Fruit fly (Drosophila melanogaster) whole organism, embryonic: ENCODE data around the gene CG13658.
A peak's percentile ranks its signal among the peaks of the same experiment; 100 is the strongest.

Experiments used
- Adf1 ChIP-seq: fragments of 200-800 bp; sonication (Bioruptor generic); IDR thresholded peaks from 2 replicates; pipeline ENCODE4 v1.3.6; 2022; ENCODE audit warnings: missing biosample characterization, missing genetic modification characterization
- B-H1 ChIP-seq: fragments of 200-800 bp; sonication (Bioruptor generic); IDR thresholded peaks from 3 replicates; pipeline ENCODE4 v1.3.6; 2022; ENCODE audit warnings: missing biosample characterization, missing genetic modification characterization
- Blimp-1 ChIP-seq: fragments of 200-800 bp; sonication (Bioruptor generic); optimal IDR thresholded peaks from 3 replicates; lab custom pipeline; 2018; ENCODE audit warnings: missing biosample characterization, missing genetic modification characterization, mild to moderate bottlenecking, moderate library complexity, missing genetic modification reagents
- CG11504 ChIP-seq: fragments of 200-800 bp; sonication (Bioruptor generic); optimal IDR thresholded peaks from 3 replicates; lab custom pipeline; 2019; ENCODE audit warnings: missing biosample characterization, mild to moderate bottlenecking, missing genetic modification characterization, moderate library complexity
- CG12236 ChIP-seq: fragments of 200-800 bp; sonication (Bioruptor generic); optimal IDR thresholded peaks from 2 replicates; lab custom pipeline; 2016; ENCODE audit warnings: missing biosample characterization, missing genetic modification characterization
- CG12769 ChIP-seq: fragments of 200-800 bp; sonication (Bioruptor generic); optimal IDR thresholded peaks from 2 replicates; lab custom pipeline; 2019; ENCODE audit warnings: missing biosample characterization, mild to moderate bottlenecking, missing genetic modification characterization, moderate library complexity
- CG13287 ChIP-seq: fragments of 200-800 bp; sonication (Bioruptor generic); IDR thresholded peaks from 2 replicates; pipeline ENCODE4 v1.3.6; 2022; ENCODE audit warnings: missing biosample characterization, missing genetic modification characterization; ENCODE audit not compliant: partially characterized antibody
- CG15269 ChIP-seq: fragments of 200-800 bp; sonication (Bioruptor generic); optimal IDR thresholded peaks from 2 replicates; lab custom pipeline; 2018; ENCODE audit warnings: missing biosample characterization, mild to moderate bottlenecking, missing genetic modification characterization, moderate library complexity
- CG17359 ChIP-seq: fragments of 200-800 bp; sonication (Bioruptor generic); optimal IDR thresholded peaks from 3 replicates; lab custom pipeline; 2018; ENCODE audit warnings: missing biosample characterization, mild to moderate bottlenecking, missing genetic modification characterization, moderate library complexity
- CG2120 ChIP-seq: fragments of 200-800 bp; sonication (Bioruptor generic); optimal IDR thresholded peaks from 3 replicates; lab custom pipeline; 2016; ENCODE audit warnings: missing biosample characterization, missing genetic modification characterization
- CG2199 ChIP-seq: fragments of 200-800 bp; sonication (Bioruptor generic); IDR thresholded peaks from 3 replicates; pipeline ENCODE4 v1.3.6; 2022; ENCODE audit warnings: missing biosample characterization, missing genetic modification characterization
- CG3163 ChIP-seq: fragments of 200-800 bp; sonication (Bioruptor generic); optimal IDR thresholded peaks from 3 replicates; lab custom pipeline; 2016; ENCODE audit warnings: missing biosample characterization, missing genetic modification characterization
- CG3847 ChIP-seq: fragments of 200-800 bp; sonication (Bioruptor generic); IDR thresholded peaks from 2 replicates; pipeline ENCODE4 v1.3.6; 2022; ENCODE audit warnings: missing biosample characterization, missing genetic modification characterization
- CG3995 ChIP-seq: fragments of 200-800 bp; sonication (Bioruptor generic); optimal IDR thresholded peaks from 3 replicates; lab custom pipeline; 2016; ENCODE audit warnings: missing biosample characterization, missing genetic modification characterization
- CG4730 ChIP-seq: fragments of 200-800 bp; sonication (Bioruptor generic); IDR thresholded peaks from 2 replicates; pipeline ENCODE4 v1.3.6; 2022; ENCODE audit warnings: missing biosample characterization, missing genetic modification characterization
- CG4854 ChIP-seq: fragments of 200-800 bp; sonication (Bioruptor generic); optimal IDR thresholded peaks from 2 replicates; lab custom pipeline; 2016; ENCODE audit warnings: missing biosample characterization, missing genetic modification characterization, inconsistent platforms
- CG6765 ChIP-seq: fragments of 200-800 bp; sonication (Bioruptor generic); optimal IDR thresholded peaks from 3 replicates; lab custom pipeline; 2017; ENCODE audit warnings: missing biosample characterization, mild to moderate bottlenecking, missing genetic modification characterization
- CG7963 ChIP-seq: fragments of 200-800 bp; sonication (Bioruptor generic); IDR thresholded peaks from 3 replicates; pipeline ENCODE4 v1.3.6; 2022; ENCODE audit warnings: missing biosample characterization, missing genetic modification characterization; ENCODE audit not compliant: partially characterized antibody
- CG8359 ChIP-seq: fragments of 200-800 bp; sonication (Bioruptor generic); optimal IDR thresholded peaks from 2 replicates; lab custom pipeline; 2017; ENCODE audit warnings: missing biosample characterization, mild to moderate bottlenecking, missing genetic modification characterization, borderline replicate concordance
- Fer2 ChIP-seq: fragments of 200-800 bp; sonication (Bioruptor generic); optimal IDR thresholded peaks from 2 replicates; lab custom pipeline; 2018; ENCODE audit warnings: missing biosample characterization, mild to moderate bottlenecking, missing genetic modification characterization, moderate library complexity
- GATAe ChIP-seq: fragments of 200-800 bp; sonication (Bioruptor generic); conservative IDR thresholded peaks from 2 replicates; pipeline ENCODE4 v1.3.6; 2022; ENCODE audit warnings: missing biosample characterization, missing genetic modification characterization
- H2.0 ChIP-seq: fragments of 200-800 bp; sonication (Bioruptor generic); IDR thresholded peaks from 2 replicates; pipeline ENCODE4 v1.3.6; 2022; ENCODE audit warnings: missing biosample characterization, missing genetic modification characterization
- Jarid2 ChIP-seq: fragments of 200-800 bp; sonication (Bioruptor generic); optimal IDR thresholded peaks from 3 replicates; lab custom pipeline; 2017; ENCODE audit warnings: mild to moderate bottlenecking, missing biosample characterization, missing genetic modification reagents, missing genetic modification characterization
- Max ChIP-seq: fragments of 200-800 bp; sonication (Bioruptor generic); optimal IDR thresholded peaks from 2 replicates; lab custom pipeline; 2016; ENCODE audit warnings: missing biosample characterization, mild to moderate bottlenecking, missing genetic modification characterization
- Med ChIP-seq: fragments of 200-800 bp; sonication (Bioruptor generic); peaks from one replicate; lab custom pipeline; 2016; ENCODE audit warnings: missing biosample characterization, missing genetic modification characterization, mild to moderate bottlenecking, inconsistent platforms, moderate library complexity
- Oaz ChIP-seq: fragments of 200-800 bp; sonication (Bioruptor generic); IDR thresholded peaks from 2 replicates; pipeline ENCODE4 v1.3.6; 2022; ENCODE audit warnings: missing biosample characterization, missing genetic modification characterization
- ara ChIP-seq: fragments of 200-800 bp; sonication (Bioruptor generic); IDR thresholded peaks from 2 replicates; pipeline ENCODE4 v1.3.6; 2022; ENCODE audit warnings: missing biosample characterization, missing genetic modification characterization
- caup ChIP-seq: fragments of 200-800 bp; sonication (Bioruptor generic); optimal IDR thresholded peaks from 3 replicates; lab custom pipeline; 2017; ENCODE audit warnings: missing biosample characterization, mild to moderate bottlenecking, missing genetic modification characterization, moderate library complexity; ENCODE audit not compliant: severe bottlenecking
- cg ChIP-seq: fragments of 200-800 bp; sonication (Bioruptor generic); optimal IDR thresholded peaks from 3 replicates; lab custom pipeline; 2019; ENCODE audit warnings: missing biosample characterization, mild to moderate bottlenecking, missing genetic modification characterization, moderate library complexity
- crol ChIP-seq: fragments of 200-800 bp; sonication (Bioruptor generic); IDR thresholded peaks from 2 replicates; pipeline ENCODE4 v1.3.6; 2022; ENCODE audit warnings: missing biosample characterization, missing genetic modification characterization
- dimm ChIP-seq: fragments of 200-800 bp; sonication (Bioruptor generic); IDR thresholded peaks from 2 replicates; pipeline ENCODE4 v1.3.6; 2022; ENCODE audit warnings: missing biosample characterization, missing genetic modification characterization
- exex ChIP-seq: fragments of 200-800 bp; sonication (Bioruptor generic); optimal IDR thresholded peaks from 4 replicates; lab custom pipeline; 2018; ENCODE audit warnings: missing biosample characterization, mild to moderate bottlenecking, missing genetic modification characterization, moderate library complexity
- fd64A ChIP-seq: fragments of 200-800 bp; sonication (Bioruptor generic); optimal IDR thresholded peaks from 3 replicates; lab custom pipeline; 2018; ENCODE audit warnings: missing biosample characterization, mild to moderate bottlenecking, missing genetic modification characterization
- ftz-f1 ChIP-seq: fragments of 200-800 bp; sonication (Bioruptor generic); optimal IDR thresholded peaks from 2 replicates; lab custom pipeline; 2016; ENCODE audit warnings: missing biosample characterization, missing genetic modification characterization
- gro ChIP-seq: fragments of 200-800 bp; sonication (Bioruptor generic); optimal IDR thresholded peaks from 2 replicates; lab custom pipeline; 2016; ENCODE audit warnings: missing biosample characterization, missing genetic modification characterization
- hkb ChIP-seq, 2 experiments: fragments of 200-800 bp in 1 of 2; fragments of >200 bp in 1 of 2; sonication (Bioruptor generic) in 1 of 2; IDR thresholded peaks in 1 of 2; optimal IDR thresholded peaks in 1 of 2; 2 replicates each; pipeline versions ENCODE4 v1.3.6 to Lab custom; 2017 to 2022; ENCODE audit warnings: missing biosample characterization in 1 of 2, missing genetic modification characterization in 1 of 2
- jigr1 ChIP-seq: fragments of 200-800 bp; sonication (Bioruptor generic); IDR thresholded peaks from 3 replicates; pipeline ENCODE4 v1.3.6; 2022; ENCODE audit warnings: missing biosample characterization, missing genetic modification characterization
- lab ChIP-seq: fragments of 200-800 bp; sonication (Bioruptor generic); optimal IDR thresholded peaks from 3 replicates; lab custom pipeline; 2017; ENCODE audit warnings: missing biosample characterization, missing genetic modification characterization, mild to moderate bottlenecking, moderate library complexity, missing genetic modification reagents
- mirr ChIP-seq: fragments of 200-800 bp; sonication (Bioruptor generic); optimal IDR thresholded peaks from 3 replicates; lab custom pipeline; 2018; ENCODE audit warnings: missing biosample characterization, mild to moderate bottlenecking, missing genetic modification characterization
- oc ChIP-seq: fragments of 200-800 bp; sonication (Bioruptor generic); optimal IDR thresholded peaks from 2 replicates; lab custom pipeline; 2018; ENCODE audit warnings: missing biosample characterization, mild to moderate bottlenecking, missing genetic modification characterization, moderate library complexity
- odd ChIP-seq: fragments of 200-800 bp; sonication (Bioruptor generic); optimal IDR thresholded peaks from 2 replicates; lab custom pipeline; 2017; ENCODE audit warnings: missing biosample characterization, mild to moderate bottlenecking, missing genetic modification characterization
- onecut ChIP-seq: fragments of 200-800 bp; sonication (Bioruptor generic); IDR thresholded peaks from 2 replicates; pipeline ENCODE4 v1.3.6; 2022; ENCODE audit warnings: missing biosample characterization, missing genetic modification characterization
- otp ChIP-seq: fragments of 200-800 bp; sonication (Bioruptor generic); IDR thresholded peaks from 3 replicates; pipeline ENCODE4, ENCODE4 v1.3.6; 2022; ENCODE audit warnings: missing biosample characterization, missing genetic modification characterization
- pros ChIP-seq: fragments of 200-800 bp; sonication (Bioruptor generic); optimal IDR thresholded peaks from 3 replicates; lab custom pipeline; 2019; ENCODE audit warnings: missing biosample characterization, mild to moderate bottlenecking, missing genetic modification characterization, moderate library complexity
- sd ChIP-seq: fragments of 200-800 bp; sonication (Bioruptor generic); optimal IDR thresholded peaks from 3 replicates; lab custom pipeline; 2018; ENCODE audit warnings: missing biosample characterization, mild to moderate bottlenecking, missing genetic modification characterization, moderate library complexity
- sug ChIP-seq: fragments of 200-800 bp; optimal IDR thresholded peaks from 2 replicates; lab custom pipeline; 2019; ENCODE audit warnings: missing biosample characterization, mild to moderate bottlenecking, missing genetic modification characterization, moderate library complexity
- tgo ChIP-seq: fragments of 200-800 bp; sonication (Bioruptor generic); IDR thresholded peaks from 3 replicates; pipeline ENCODE4 v1.3.6; 2022; ENCODE audit warnings: missing biosample characterization, missing genetic modification characterization
- trh ChIP-seq: fragments of 200-800 bp; sonication (Bioruptor generic); optimal IDR thresholded peaks from 2 replicates; lab custom pipeline; 2016; ENCODE audit warnings: missing biosample characterization, missing genetic modification characterization
- twi ChIP-seq: fragments of 200-800 bp; optimal IDR thresholded peaks from 2 replicates; lab custom pipeline; 2019; ENCODE audit warnings: missing biosample characterization, mild to moderate bottlenecking, missing genetic modification characterization, moderate library complexity
- zfh2 ChIP-seq: fragments of 200-800 bp; sonication (Bioruptor generic); optimal IDR thresholded peaks from 2 replicates; lab custom pipeline; 2016; ENCODE audit warnings: missing biosample characterization, missing genetic modification characterization

CG13658 gene

dm6 chr3R:25308228-25308627 lies 21.0 kb downstream of the CG13658 start, which contains the start of gene CG10550 (continued):
- TF ChIP-seq trh (GFP tag; lab: Kevin White, UChicago) (no peak), fd64A (GFP tag; lab: Kevin White, UChicago) (no peak), Oaz (GFP tag; lab: Robert Waterston, UW) (no peak), Fer2 (no peak), B-H1 (GFP tag; lab: Robert Waterston, UW) (no peak), odd (no peak), CG2199 (GFP tag; lab: Robert Waterston, UW) (peak; percentile 40; the same call in 1 of the 3 replicates), otp (no peak), CG3995 (no peak), H2.0 (GFP tag; lab: Robert Waterston, UW) (no peak), Blimp-1 (GFP tag; lab: Kevin White, UChicago) (no peak), zfh2 (GFP tag; lab: Kevin White, UChicago) (no peak), CG11504 (no peak), hkb (optimal IDR thresholded peaks at IDR 0.05; lab: Kevin White, UChicago) (no peak), hkb (GFP tag; IDR thresholded peaks at IDR 0.05; lab: Robert Waterston, UW) (no peak), CG3847 (GFP tag; lab: Robert Waterston, UW) (no peak), dimm (GFP tag; lab: Robert Waterston, UW) (no peak), CG6765 (no peak), CG7963 (GFP tag; lab: Robert Waterston, UW) (no peak), mirr (GFP tag; lab: Kevin White, UChicago) (peak; percentile 73), CG13287 (GFP tag; lab: Robert Waterston, UW) (peak; percentile 20; the same call in 1 of the 2 replicates), Max (GFP tag; lab: Kevin White, UChicago) (no peak), CG4854 (no peak), lab (peak; percentile 2), CG12236 (no peak), Jarid2 (GFP tag; lab: Kevin White, UChicago) (peak; percentile 46), crol (GFP tag; lab: Robert Waterston, UW) (no peak), oc (no peak), Med (GFP tag; lab: Kevin White, UChicago) (peak; percentile 11), Adf1 (GFP tag; lab: Robert Waterston, UW) (no peak), CG12769 (tag; lab: Kevin White, UChicago) (peak; percentile 51), CG2120 (no peak), CG3163 (no peak), sug (peak; percentile 38), CG15269 (no peak), ara (GFP tag; lab: Robert Waterston, UW) (no peak), pros (GFP tag; lab: Kevin White, UChicago) (no peak), onecut (GFP tag; lab: Robert Waterston, UW) (no peak), GATAe (GFP tag; lab: Robert Waterston, UW) (no peak), gro (GFP tag; lab: Kevin White, UChicago) (no peak), exex (tag; lab: Kevin White, UChicago) (peak; percentile 41), CG17359 (tag; lab: Kevin White, UChicago) (no peak), CG8359 (GFP tag; lab: Kevin White, UChicago) (no peak), jigr1 (GFP tag; lab: Robert Waterston, UW) (no peak), tgo (no peak), twi (tag; lab: Kevin White, UChicago) (no peak), CG4730 (GFP tag; lab: Robert Waterston, UW) (no peak), ftz-f1 (GFP tag; lab: Kevin White, UChicago) (no peak), caup (GFP tag; lab: Kevin White, UChicago) (no peak), sd (tag; lab: Kevin White, UChicago) (peak; percentile 43), cg (GFP tag; lab: Kevin White, UChicago) (peak; percentile 61)
